Fruit fly (Drosophila melanogaster) S2 (cell line): ENCODE results near the gene CG14223.

Experiments
- CG8478 ChIP-seq: fragments of >200 bp; optimal IDR thresholded peaks from 2 replicates; lab custom pipeline; 2018
- CTCF ChIP-seq, 2 experiments: fragments of >200 bp; optimal IDR thresholded peaks; 2 replicates each; lab custom pipeline; 2018

The CG14223 gene

DNA sequence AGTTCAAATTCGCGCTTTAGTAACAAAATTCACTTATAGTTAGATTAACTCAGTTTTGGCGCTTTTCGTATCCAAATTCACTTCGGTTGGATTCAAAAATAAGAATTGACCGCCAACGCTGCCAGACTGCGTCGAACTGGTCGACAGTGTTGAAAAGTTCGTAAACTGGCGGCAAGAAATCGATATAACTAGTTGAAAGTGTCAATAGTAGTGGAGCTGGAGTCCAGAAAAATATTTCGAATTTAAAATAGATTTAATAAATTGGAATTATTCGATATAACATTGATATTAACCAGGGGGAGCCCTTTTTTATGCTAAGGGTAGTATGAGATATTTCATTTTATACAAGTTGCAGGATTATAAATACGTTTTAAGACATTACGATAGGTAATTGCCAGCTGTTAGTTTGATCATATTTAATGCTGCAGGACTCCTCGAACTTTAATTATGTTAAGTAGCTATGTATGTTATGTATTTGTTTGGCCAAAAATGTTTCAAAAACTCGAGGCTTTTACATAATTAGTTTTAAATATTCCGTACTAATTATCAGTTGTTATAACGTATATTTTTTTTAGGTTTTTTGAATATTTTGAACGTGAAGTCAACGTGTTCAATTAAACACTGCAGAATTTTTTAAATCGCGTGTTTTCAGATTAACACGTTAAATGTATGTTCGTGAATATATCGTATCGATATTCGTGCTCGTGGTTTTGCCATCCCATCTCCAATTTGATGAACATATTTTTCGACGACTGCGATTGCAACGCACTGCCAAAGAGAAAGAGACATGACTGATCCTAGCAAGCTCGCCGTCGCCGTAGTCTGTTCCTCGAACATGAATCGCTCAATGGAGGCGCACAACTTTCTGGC is at the start of gene CG14223, which contains the start of gene Ssu72:
Gene CG14223, minus strand, starts transcription at position 113 of the 870 bp plus-strand sequence.
Gene Ssu72, plus strand, starts transcription at position 703 of the 870 bp plus-strand sequence.
- TF ChIP-seq CG8478 (lab: Kevin White, UChicago) (no peak), CTCF (optimal IDR thresholded peaks at IDR 0.05; lab: Kevin White, UChicago) (no peak)

dm6 chrX:19712898-19713627 is 49.3 kb upstream of the CG14223 start, which contains the start of gene meso18E:
meso18E (minus strand) TSS chrX:19713045.
- TF ChIP-seq CG8478 (lab: Kevin White, UChicago) (no peak), CTCF (optimal IDR thresholded peaks at IDR 0.05; lab: Kevin White, UChicago) (no peak)

dm6 chrX:19711936-19712335 is 48.2 kb upstream of the CG14223 start:
- no peak for TF ChIP-seq CTCF (optimal IDR thresholded peaks at IDR 0.05; lab: Kevin White, UChicago)
- no peak for TF ChIP-seq CG8478 (lab: Kevin White, UChicago)

- no peak for TF ChIP-seq CTCF (optimal IDR thresholded peaks at IDR 0.05; lab: Kevin White, UChicago)
- TF ChIP-seq CG8478 (lab: Kevin White, UChicago) = no peak
Measured at dm6 chrX:19704083-19704482, 40.3 kb upstream of the CG14223 start, which contains the start of the genes CG14230 and CG14232. CG14230 (plus strand) TSS chrX:19704176. CG14232 (minus strand) TSS chrX:19704259.

DNA sequence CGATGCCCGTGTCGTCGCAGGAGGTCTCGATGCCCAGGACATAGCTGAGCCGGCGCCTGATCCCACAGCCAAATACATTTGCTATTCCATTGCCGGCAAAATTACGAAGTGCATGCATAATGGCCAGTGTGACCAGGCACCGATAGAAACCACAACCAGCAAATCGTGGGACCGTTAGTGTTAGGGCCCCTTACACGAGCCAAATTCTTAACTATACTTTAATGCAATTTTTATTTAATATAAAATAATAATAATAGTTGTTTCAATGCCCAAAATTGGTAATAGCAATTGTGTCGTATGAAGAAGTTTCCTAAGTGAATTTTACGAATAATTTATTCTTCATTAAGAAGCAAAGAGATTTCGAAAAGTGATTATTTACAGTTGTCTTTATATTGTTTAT is 37.8 kb upstream of the CG14223 start, which contains the start of gene Tcs4:
Gene Tcs4, minus strand, starts transcription at position 145 of the 400 bp plus-strand sequence.
- no peak for TF ChIP-seq CG8478 (lab: Kevin White, UChicago)
- TF ChIP-seq CTCF (optimal IDR thresholded peaks at IDR 0.05; lab: Kevin White, UChicago) = no peak

DNA sequence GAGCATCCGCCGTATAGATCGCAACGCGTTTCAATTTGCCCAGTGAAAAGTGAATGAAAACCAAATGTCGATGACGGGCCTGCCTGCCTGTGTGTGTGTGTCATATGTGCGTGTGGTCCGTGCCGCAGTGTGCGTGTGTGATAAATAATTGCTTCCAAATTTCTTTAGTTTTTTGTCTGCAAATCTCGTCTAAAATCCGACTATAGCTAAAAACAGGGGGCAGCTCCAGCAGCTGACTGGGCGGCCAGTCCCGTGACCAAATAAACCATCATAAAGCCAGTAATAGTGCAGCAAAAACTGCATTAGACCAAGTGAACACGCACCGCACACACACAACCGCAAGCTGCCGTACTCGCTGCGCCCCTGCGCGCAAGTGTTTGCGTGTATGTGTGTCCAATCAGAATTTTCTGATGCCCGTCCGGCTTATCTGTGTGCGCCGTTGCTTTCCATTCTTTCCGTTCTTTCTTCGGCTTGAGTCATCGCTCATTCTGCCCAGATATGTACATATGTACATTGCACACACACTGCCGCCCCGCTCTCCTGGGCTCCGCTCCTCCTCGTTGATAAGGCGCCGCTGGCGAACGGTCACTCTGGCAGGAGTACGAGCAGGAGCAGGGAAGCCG is 33.6 kb upstream of the CG14223 start:
- no peak for TF ChIP-seq CG8478 (lab: Kevin White, UChicago)
- TF ChIP-seq CTCF (optimal IDR thresholded peaks at IDR 0.05; lab: Kevin White, UChicago) = no peak

dm6 chrX:19696845-19697244 is 33.1 kb upstream of the CG14223 start, which contains the start of gene Cdc42:
Cdc42 (plus strand) TSS chrX:19697091.
- TF ChIP-seq CG8478 (lab: Kevin White, UChicago) = no peak
- TF ChIP-seq CTCF (optimal IDR thresholded peaks at IDR 0.05; lab: Kevin White, UChicago) = peak in 1 of 2 experiments; percentile 12

dm6 chrX:19694792-19695558 is 31.2 kb upstream of the CG14223 start, which contains the start of gene CG14229:
CG14229 (minus strand) TSS chrX:19695250.
- TF ChIP-seq CG8478 (lab: Kevin White, UChicago) (no peak), CTCF (optimal IDR thresholded peaks at IDR 0.05; lab: Kevin White, UChicago) (no peak)

DNA sequence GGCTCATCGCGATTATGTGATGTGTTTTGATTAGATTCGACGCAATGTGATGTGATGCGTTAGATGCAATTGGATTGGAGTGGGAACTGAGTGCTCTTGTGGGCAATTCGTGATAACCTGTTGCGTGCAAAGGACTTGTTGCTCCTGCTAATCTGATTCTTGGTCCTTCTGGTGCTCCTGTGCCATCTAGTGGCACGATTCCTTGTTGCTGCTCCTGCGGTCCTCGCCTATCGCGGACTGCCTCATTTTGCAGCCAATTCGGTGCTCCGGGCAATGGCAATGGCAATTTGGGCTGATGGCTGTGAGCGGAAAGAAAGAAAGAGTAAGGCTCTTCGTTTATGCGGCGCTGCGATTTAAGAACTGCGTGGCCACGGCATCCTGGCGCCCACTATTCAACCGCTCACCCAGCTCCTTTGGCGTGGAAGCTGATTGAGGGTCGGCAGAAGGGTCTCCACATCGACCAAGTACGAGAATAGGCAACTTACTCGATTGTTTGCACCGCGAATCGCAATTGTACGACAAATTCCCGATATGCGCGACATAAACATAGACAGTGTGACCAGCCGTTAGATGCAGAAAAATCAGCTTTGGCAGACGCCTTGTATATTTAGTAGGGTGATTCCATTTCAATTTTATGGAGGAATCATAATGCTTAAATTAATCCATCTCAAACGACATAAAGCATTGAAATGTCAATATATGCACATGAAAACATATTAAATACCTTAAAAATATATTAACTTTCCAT is 29.4 kb upstream of the CG14223 start, which contains the start of gene Mer:
Gene Mer, minus strand, starts transcription at position 550 of the 748 bp plus-strand sequence.
- TF ChIP-seq CTCF (optimal IDR thresholded peaks at IDR 0.05; lab: Kevin White, UChicago) (no peak), CG8478 (lab: Kevin White, UChicago) (no peak)

DNA sequence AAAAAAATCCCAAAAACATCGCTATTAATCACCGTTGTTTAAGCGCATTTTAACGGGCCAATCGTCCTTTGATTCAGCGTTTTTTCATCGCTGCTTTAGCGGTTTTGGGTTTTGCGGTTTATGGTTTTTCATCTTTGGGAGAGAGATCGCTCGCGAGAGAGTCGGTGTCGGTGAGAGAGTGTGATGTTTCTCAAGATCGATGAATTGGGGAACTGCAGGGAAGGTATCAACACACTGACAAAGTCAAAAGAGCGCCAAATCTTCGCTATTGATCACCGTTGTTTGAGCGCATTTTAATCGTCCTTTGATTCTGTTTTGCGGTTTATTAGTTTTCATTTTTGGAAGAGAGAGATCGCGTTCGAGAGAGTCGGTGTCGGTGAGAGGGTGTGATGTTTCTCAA is 26.3 kb upstream of the CG14223 start:
- TF ChIP-seq CG8478 (lab: Kevin White, UChicago) = no peak
- TF ChIP-seq CTCF (optimal IDR thresholded peaks at IDR 0.05; lab: Kevin White, UChicago) = no peak

DNA sequence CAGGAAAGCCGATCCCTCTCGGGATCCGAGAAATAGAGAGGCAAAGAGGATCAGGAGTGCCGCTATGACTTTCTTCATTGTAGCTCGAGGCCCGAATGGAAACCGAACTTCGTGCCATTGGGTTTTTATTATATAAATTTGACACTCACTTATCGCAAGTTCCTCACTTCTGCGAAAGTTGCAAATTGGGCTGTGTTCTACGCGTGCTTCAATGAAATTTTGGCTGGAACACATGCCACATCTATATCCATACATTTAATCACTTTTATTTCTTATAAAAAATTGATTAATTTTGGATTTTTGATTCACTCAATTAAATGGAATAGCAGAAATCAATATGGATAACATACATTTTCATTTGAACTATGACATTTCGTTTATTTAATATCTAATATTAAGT is 25.1 kb upstream of the CG14223 start, which contains the start of gene CG14227:
Gene CG14227, minus strand, starts transcription at position 101 of the 400 bp plus-strand sequence.
- TF ChIP-seq CTCF (optimal IDR thresholded peaks at IDR 0.05; lab: Kevin White, UChicago) = no peak
- no peak for TF ChIP-seq CG8478 (lab: Kevin White, UChicago)

dm6 chrX:19684048-19684447 is 20.3 kb upstream of the CG14223 start:
- TF ChIP-seq CTCF (optimal IDR thresholded peaks at IDR 0.05; lab: Kevin White, UChicago) = no peak
- TF ChIP-seq CG8478 (lab: Kevin White, UChicago) = no peak
